Worm (Caenorhabditis elegans) whole organism, midembryonic: ENCODE results near the gene ceh-19.

ENCODE experiments used
- cog-1 ChIP-seq: sonication (generic microtip); optimal IDR thresholded peaks from 2 replicates; lab custom pipeline; 2016; ENCODE audit warnings: missing genetic modification characterization, missing compliant biosample characterization
- ztf-29 ChIP-seq: fragments of 200-800 bp; sonication (Bioruptor generic); IDR thresholded peaks from 2 replicates; pipeline ENCODE4 v1.3.6; 2022; ENCODE audit warnings: missing genetic modification reagents, missing genetic modification characterization, missing compliant biosample characterization

DNA sequence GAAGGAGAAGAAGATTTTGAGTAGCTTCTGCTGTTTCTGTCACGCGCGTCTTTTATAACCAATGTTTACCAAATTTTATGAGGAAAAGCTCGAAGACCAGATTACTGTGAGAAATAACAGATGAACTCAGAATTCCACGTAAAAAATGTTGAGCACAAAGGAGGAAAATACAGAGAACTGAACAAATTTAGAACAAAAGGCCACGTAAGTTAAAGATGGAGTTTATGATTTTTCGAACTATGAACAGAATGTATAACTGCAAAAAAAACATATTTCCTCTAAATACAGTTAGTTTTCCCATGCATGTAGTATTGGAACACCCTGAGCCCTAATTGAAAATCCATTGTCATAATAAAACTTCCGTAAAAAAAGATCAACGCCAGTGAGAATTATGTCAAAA, 14.8 kb downstream of the ceh-19 start, which contains the start of gene exc-9:
- TF ChIP-seq cog-1 (no peak), ztf-29 (no peak)
